Worm (Caenorhabditis elegans) whole organism, mixed stage, embryonic: ENCODE data around the gene nhr-87.

Experiments used
- ceh-83 ChIP-seq: fragments of 200-800 bp; sonication (Bioruptor generic); optimal IDR thresholded peaks from 2 replicates; lab custom pipeline; 2018; ENCODE audit warnings: mild to moderate bottlenecking, missing genetic modification characterization, missing compliant biosample characterization
- ces-1 ChIP-seq: fragments of 150-350 bp; optimal IDR thresholded peaks from 2 replicates; lab custom pipeline; 2014; ENCODE audit warnings: missing biosample characterization, missing genetic modification reagents, missing genetic modification characterization
- elt-3 ChIP-seq: fragments of 150-350 bp; optimal IDR thresholded peaks from 2 replicates; lab custom pipeline; 2014; ENCODE audit warnings: missing biosample characterization, missing genetic modification characterization
- lsy-2 ChIP-seq: fragments of 150-350 bp; optimal IDR thresholded peaks from 2 replicates; lab custom pipeline; 2014; ENCODE audit warnings: missing biosample characterization, missing genetic modification characterization
- nhr-2 ChIP-seq: fragments of 150-350 bp; optimal IDR thresholded peaks from 2 replicates; lab custom pipeline; 2014; ENCODE audit warnings: missing biosample characterization, missing genetic modification characterization
- nhr-237 ChIP-seq: fragments of 150-350 bp; optimal IDR thresholded peaks from 2 replicates; lab custom pipeline; 2014; ENCODE audit warnings: missing biosample characterization, missing genetic modification characterization
- nhr-28 ChIP-seq: fragments of 150-350 bp; optimal IDR thresholded peaks from 2 replicates; lab custom pipeline; 2014; ENCODE audit warnings: missing biosample characterization, missing genetic modification characterization
- snpc-4 ChIP-seq: fragments of 150-350 bp; optimal IDR thresholded peaks from 2 replicates; lab custom pipeline; 2014; ENCODE audit warnings: missing biosample characterization, missing genetic modification characterization
- unc-39 ChIP-seq: fragments of 150-350 bp; optimal IDR thresholded peaks from 2 replicates; lab custom pipeline; 2014; ENCODE audit warnings: missing biosample characterization, missing genetic modification characterization
- unc-62 ChIP-seq: fragments of 150-350 bp; optimal IDR thresholded peaks from 2 replicates; lab custom pipeline; 2014; ENCODE audit warnings: missing biosample characterization, missing genetic modification reagents, missing genetic modification characterization
- ztf-11 ChIP-seq: fragments of 150-350 bp; optimal IDR thresholded peaks from 2 replicates; lab custom pipeline; 2014; ENCODE audit warnings: missing biosample characterization, missing genetic modification characterization

- TF ChIP-seq unc-39 (tag; lab: Kevin White, UChicago) (no peak), ztf-11 (tag; lab: Kevin White, UChicago) (no peak), nhr-28 (no peak), nhr-2 (no peak), ceh-83 (GFP tag; lab: Kevin White, UChicago) (no peak), lsy-2 (tag; lab: Kevin White, UChicago) (no peak), snpc-4 (no peak), ces-1 (GFP tag; lab: Kevin White, UChicago) (no peak), elt-3 (tag; lab: Kevin White, UChicago) (no peak), nhr-237 (no peak), unc-62 (no peak)
Observed at ce11 chrIV:1601357-1601756, 22.5 kb upstream of the nhr-87 start, which contains the start of gene set-23.
